Worm (Caenorhabditis elegans): Measurements from ENCODE around the gene F14D7.6.

DNA sequence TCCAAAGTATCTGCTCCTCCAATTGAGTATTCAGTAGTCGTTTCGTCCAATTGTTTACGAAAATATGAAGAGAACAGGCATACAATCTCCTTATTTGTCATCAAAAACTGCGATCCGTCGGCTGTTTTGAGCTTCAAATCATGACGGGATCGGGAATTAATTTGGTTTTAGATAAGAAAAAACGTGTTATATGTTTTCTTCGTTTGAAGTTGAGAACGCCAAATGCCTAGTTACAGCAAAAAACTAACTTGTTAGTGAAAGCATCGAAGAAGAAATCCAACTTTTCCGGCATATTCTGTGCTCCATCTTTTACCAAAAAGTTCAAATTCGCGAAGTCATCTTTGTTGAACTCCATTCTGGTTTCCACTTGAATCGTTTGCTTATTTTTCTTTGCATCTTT is 11.8 kb upstream of the F14D7.6 start, which contains the start of gene F14D7.1:
- TF ChIP-seq W03F9.2 (tag; optimal IDR thresholded peaks at IDR 0.05), result no peak
- TF ChIP-seq him-1 (tag; optimal IDR thresholded peaks at IDR 0.05), result no peak

Data from whole organism, L4/young adult.